Worm (Caenorhabditis elegans): Measurements from ENCODE around the gene C01B10.44.

Gene C01B10.44

DNA sequence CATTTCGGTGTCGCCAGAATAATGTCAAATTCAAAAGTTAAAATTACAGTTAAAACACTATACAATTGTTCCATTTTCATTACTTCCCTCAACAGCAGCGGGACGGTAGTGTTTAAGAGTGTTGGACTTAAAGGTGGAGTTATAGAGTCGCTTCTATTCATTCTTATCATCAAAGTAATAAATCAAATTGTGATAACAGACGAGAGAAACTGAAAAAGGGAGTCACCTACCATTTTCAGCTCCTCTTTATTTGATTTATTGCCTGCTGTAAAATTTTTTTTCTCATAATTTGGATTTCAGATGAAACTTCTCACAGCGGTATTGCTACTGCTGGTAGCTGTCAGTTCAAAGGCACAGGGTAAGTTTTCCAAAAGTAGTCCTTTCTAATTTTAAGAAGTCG lies 16.4 kb downstream of the C01B10.44 start, which contains the start of gene C01B10.6:
Gene C01B10.6, plus strand, starts transcription at position 301 of the 400 bp plus-strand sequence.
- no peak for TF ChIP-seq flt-1 (GFP tag; IDR thresholded peaks at IDR 0.05)
- TF ChIP-seq hmbx-1 (tag; optimal IDR thresholded peaks at IDR 0.05) = no peak
- no peak for TF ChIP-seq ama-1 (optimal IDR thresholded peaks at IDR 0.05)
- no peak for TF ChIP-seq tra-4 (tag; optimal IDR thresholded peaks at IDR 0.05)
- TF ChIP-seq tbx-11 (GFP tag; IDR thresholded peaks at IDR 0.05) = no peak
- no peak for TF ChIP-seq F13C5.2 (tag; optimal IDR thresholded peaks at IDR 0.05)

- TF ChIP-seq tbx-37 (GFP tag; conservative IDR thresholded peaks at IDR 0.05) = no peak
- peak; percentile 12 for TF ChIP-seq F13C5.2 (tag; optimal IDR thresholded peaks at IDR 0.05)
- no peak for TF ChIP-seq sea-1 (GFP tag; conservative IDR thresholded peaks at IDR 0.05)
- TF ChIP-seq B0310.2 (tag; optimal IDR thresholded peaks at IDR 0.05) = no peak
- TF ChIP-seq tra-4 (tag; optimal IDR thresholded peaks at IDR 0.05) = no peak
- peak; percentile 90 for TF ChIP-seq ama-1 (optimal IDR thresholded peaks at IDR 0.05)
- TF ChIP-seq hmg-4 (GFP tag; optimal IDR thresholded peaks at IDR 0.05) = peak; percentile 63
- no peak for TF ChIP-seq hnd-1 (tag; optimal IDR thresholded peaks at IDR 0.05)
- TF ChIP-seq aly-1 (tag; optimal IDR thresholded peaks at IDR 0.05) = peak; percentile 61
Measured at ce11 chrIV:6645867-6646655, 22.6 kb downstream of the C01B10.44 start, which contains the start of gene hil-7. Gene hil-7, plus strand, starts transcription at chrIV:6646312.

DNA sequence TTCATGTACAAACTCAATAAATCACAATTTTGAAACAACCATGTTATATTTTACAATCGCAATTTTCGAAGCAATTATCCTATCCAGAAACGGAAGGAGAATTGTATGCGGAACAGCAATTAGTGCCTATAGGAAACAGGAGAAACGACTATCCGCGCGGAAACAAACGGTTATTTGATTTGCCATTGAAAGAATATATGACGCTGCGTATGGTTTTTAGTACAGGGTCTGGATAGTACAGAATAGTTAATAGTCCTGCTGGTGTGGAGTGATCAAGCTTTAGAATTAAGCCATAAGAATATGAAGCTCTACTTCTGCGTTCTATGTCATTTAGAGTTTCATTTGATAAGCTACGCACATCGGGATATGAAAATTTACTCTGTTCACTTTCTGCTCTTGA lies 23.4 kb downstream of the C01B10.44 start:
- TF ChIP-seq ets-7 (tag; optimal IDR thresholded peaks at IDR 0.05) (no peak), hnd-1 (tag; optimal IDR thresholded peaks at IDR 0.05) (no peak), tbx-37 (GFP tag; conservative IDR thresholded peaks at IDR 0.05) (0 out of 2 replicates have a peak, but pooled peaks have one; percentile 13), hmg-4 (GFP tag; optimal IDR thresholded peaks at IDR 0.05) (no peak), sea-1 (GFP tag; conservative IDR thresholded peaks at IDR 0.05) (no peak), tra-4 (tag; optimal IDR thresholded peaks at IDR 0.05) (no peak), ama-1 (optimal IDR thresholded peaks at IDR 0.05) (peak; percentile 57), flt-1 (GFP tag; IDR thresholded peaks at IDR 0.05) (no peak), ceh-36 (tag; optimal IDR thresholded peaks at IDR 0.05) (no peak), tbx-11 (GFP tag; IDR thresholded peaks at IDR 0.05) (no peak), scrt-1 (GFP tag; IDR thresholded peaks at IDR 0.05) (no peak), F13C5.2 (tag; optimal IDR thresholded peaks at IDR 0.05) (no peak)

ce11 chrIV:6648625-6649024 lies 25.1 kb downstream of the C01B10.44 start:
- peak; percentile 9 for TF ChIP-seq B0310.2 (tag; optimal IDR thresholded peaks at IDR 0.05)
- peak; percentile 70 for TF ChIP-seq hmg-4 (GFP tag; optimal IDR thresholded peaks at IDR 0.05)
- no peak for TF ChIP-seq aly-1 (tag; optimal IDR thresholded peaks at IDR 0.05)

ce11 chrIV:6652479-6653022 lies 29.1 kb downstream of the C01B10.44 start:
- TF ChIP-seq tbx-11 (GFP tag; IDR thresholded peaks at IDR 0.05) = no peak
- TF ChIP-seq hmbx-1 (tag; optimal IDR thresholded peaks at IDR 0.05) = no peak
- TF ChIP-seq tra-4 (tag; optimal IDR thresholded peaks at IDR 0.05) = no peak
- TF ChIP-seq aly-1 (tag; optimal IDR thresholded peaks at IDR 0.05) = no peak
- no peak for TF ChIP-seq sea-1 (GFP tag; conservative IDR thresholded peaks at IDR 0.05)
- no peak for TF ChIP-seq scrt-1 (GFP tag; IDR thresholded peaks at IDR 0.05)

DNA sequence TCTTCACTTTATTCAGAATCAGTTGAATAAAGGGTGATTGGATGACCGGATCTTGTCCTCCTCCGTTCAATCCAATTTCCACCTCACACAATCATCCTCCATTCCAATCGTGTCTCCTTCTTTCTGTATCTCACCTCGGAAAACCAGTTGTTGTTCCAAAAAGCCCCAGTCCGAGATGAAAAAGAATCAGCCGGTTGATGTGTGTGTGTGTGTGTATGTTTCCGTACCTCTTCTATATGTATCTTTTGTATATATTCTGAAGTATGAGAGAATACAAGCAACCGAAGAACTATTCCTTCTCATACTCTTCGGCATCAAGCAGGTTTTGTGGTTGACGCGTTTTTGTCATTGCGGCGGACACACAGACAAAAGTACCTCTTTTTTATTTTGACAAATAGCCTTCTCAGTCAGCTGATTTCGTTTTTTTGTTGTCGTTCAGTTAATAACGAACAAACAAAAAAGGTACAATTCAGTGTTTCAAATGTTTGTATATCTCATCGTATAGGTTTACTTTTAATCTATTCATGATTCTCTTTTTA lies 30.2 kb downstream of the C01B10.44 start:
- TF ChIP-seq B0310.2 (tag; optimal IDR thresholded peaks at IDR 0.05) (no peak), hmg-4 (GFP tag; optimal IDR thresholded peaks at IDR 0.05) (no peak), ceh-13 (GFP tag; optimal IDR thresholded peaks at IDR 0.05) (no peak), flt-1 (GFP tag; IDR thresholded peaks at IDR 0.05) (no peak), aly-1 (tag; optimal IDR thresholded peaks at IDR 0.05) (no peak)

ce11 chrIV:6655747-6656146 lies 32.3 kb downstream of the C01B10.44 start:
- no peak for TF ChIP-seq hnd-1 (tag; optimal IDR thresholded peaks at IDR 0.05)
- no peak for TF ChIP-seq sea-1 (GFP tag; conservative IDR thresholded peaks at IDR 0.05)
- TF ChIP-seq hmg-4 (GFP tag; optimal IDR thresholded peaks at IDR 0.05) = no peak
- no peak for TF ChIP-seq flt-1 (GFP tag; IDR thresholded peaks at IDR 0.05)
- TF ChIP-seq scrt-1 (GFP tag; IDR thresholded peaks at IDR 0.05) = no peak
- no peak for TF ChIP-seq pes-1 (GFP tag; IDR thresholded peaks at IDR 0.05)
- no peak for TF ChIP-seq tbx-37 (GFP tag; conservative IDR thresholded peaks at IDR 0.05)
- TF ChIP-seq hmbx-1 (tag; optimal IDR thresholded peaks at IDR 0.05) = no peak

DNA sequence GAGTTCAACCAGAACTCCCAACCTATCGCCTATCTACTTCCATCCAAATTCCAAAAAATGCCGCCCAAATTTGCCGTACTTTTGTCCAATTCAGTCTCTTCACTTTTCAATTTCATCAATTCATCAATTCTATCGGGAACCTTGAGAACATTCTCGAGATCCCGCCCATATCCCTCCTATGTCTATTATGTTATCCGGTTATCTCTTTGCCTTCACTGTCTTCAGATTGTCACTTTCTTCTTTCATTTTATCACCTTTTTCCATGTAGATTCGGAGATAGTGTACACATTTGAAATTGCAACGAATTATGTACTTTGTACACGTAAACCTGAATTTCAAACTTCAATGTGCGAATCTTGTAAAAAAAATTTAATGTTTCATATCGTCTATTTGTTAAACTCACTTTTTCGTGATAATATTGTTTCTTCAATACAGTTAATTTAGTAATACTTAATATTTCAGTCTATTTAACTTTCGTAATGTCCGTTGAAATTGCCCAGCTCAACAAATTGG lies 34.1 kb downstream of the C01B10.44 start, which contains the start of gene C01B10.11:
Gene C01B10.11, plus strand, starts transcription at position 463 of the 513 bp plus-strand sequence.
- TF ChIP-seq F13C5.2 (tag; optimal IDR thresholded peaks at IDR 0.05) (no peak), aly-1 (tag; optimal IDR thresholded peaks at IDR 0.05) (no peak), hmg-4 (GFP tag; optimal IDR thresholded peaks at IDR 0.05) (no peak), hmbx-1 (tag; optimal IDR thresholded peaks at IDR 0.05) (no peak), flt-1 (GFP tag; IDR thresholded peaks at IDR 0.05) (no peak), tbx-11 (GFP tag; IDR thresholded peaks at IDR 0.05) (no peak), tra-4 (tag; optimal IDR thresholded peaks at IDR 0.05) (no peak)
